Worm (Caenorhabditis elegans) whole organism, L4 larva: ENCODE data around the gene C17C3.5.

Experiments
- D1046.2 ChIP-seq: fragments of 200-800 bp; sonication (Bioruptor generic); IDR thresholded peaks from 2 replicates; pipeline ENCODE4 v1.3.6; 2022; ENCODE audit warnings: missing genetic modification characterization, missing compliant biosample characterization
- F44E2.7 ChIP-seq: fragments of 200-800 bp; sonication (Bioruptor generic); IDR thresholded peaks from 2 replicates; pipeline ENCODE4 v2.1.2; 2022; ENCODE audit warnings: missing genetic modification characterization, missing compliant biosample characterization
- R02D3.7 ChIP-seq: fragments of 150-350 bp; sonication (generic microtip); optimal IDR thresholded peaks from 3 replicates; lab custom pipeline; 2014; ENCODE audit warnings: missing biosample characterization, missing genetic modification characterization
- Y105C5A.15 ChIP-seq: fragments of 200-800 bp; sonication (Bioruptor generic); IDR thresholded peaks from 2 replicates; pipeline ENCODE4 v1.3.6; 2022; ENCODE audit warnings: missing genetic modification characterization, missing compliant biosample characterization
- Y48G9A.11 ChIP-seq: fragments of 200-800 bp; sonication (Bioruptor generic); IDR thresholded peaks from 2 replicates; pipeline ENCODE4 v1.3.6; 2022; ENCODE audit warnings: missing genetic modification reagents, missing genetic modification characterization, missing compliant biosample characterization
- Y75B8A.6 ChIP-seq: fragments of 200-800 bp; sonication (Bioruptor generic); IDR thresholded peaks from 2 replicates; pipeline ENCODE4 v1.3.6; 2022; ENCODE audit warnings: missing genetic modification reagents, missing genetic modification characterization, missing compliant biosample characterization
- ZK546.5 ChIP-seq, 2 experiments: sonication (generic microtip); optimal IDR thresholded peaks; 2 replicates each; lab custom pipeline; 2017; ENCODE audit warnings: missing biosample characterization in 2 of 2, missing genetic modification characterization in 2 of 2
- aha-1 ChIP-seq: fragments of 150-350 bp; peaks from one replicate; lab custom pipeline; 2014; ENCODE audit warnings: missing biosample characterization, missing genetic modification characterization
- ama-1 ChIP-seq: fragments of 150-350 bp; optimal IDR thresholded peaks from 2 replicates; lab custom pipeline; 2014; ENCODE audit warnings: inconsistent platforms, mixed read lengths
- attf-4 ChIP-seq: sonication (generic microtip); optimal IDR thresholded peaks from 3 replicates; lab custom pipeline; 2017; ENCODE audit warnings: missing biosample characterization, missing genetic modification characterization
- ceh-28 ChIP-seq: fragments of 150-350 bp; optimal IDR thresholded peaks from 2 replicates; lab custom pipeline; 2014; ENCODE audit warnings: missing biosample characterization, missing genetic modification reagents, missing genetic modification characterization
- ceh-32 ChIP-seq: sonication (generic microtip); optimal IDR thresholded peaks from 2 replicates; lab custom pipeline; 2016; ENCODE audit warnings: mild to moderate bottlenecking, missing genetic modification characterization, missing compliant biosample characterization; ENCODE audit not compliant: poor library complexity
- ceh-44 ChIP-seq: fragments of 200-800 bp; sonication (Bioruptor generic); IDR thresholded peaks from 2 replicates; pipeline ENCODE4 v1.3.6; 2022; ENCODE audit warnings: missing genetic modification reagents, missing genetic modification characterization, missing compliant biosample characterization
- ceh-62 ChIP-seq: sonication (generic microtip); optimal IDR thresholded peaks from 2 replicates; lab custom pipeline; 2017; ENCODE audit warnings: missing biosample characterization, missing genetic modification characterization
- ceh-82 ChIP-seq: sonication (generic microtip); optimal IDR thresholded peaks from 2 replicates; lab custom pipeline; 2017; ENCODE audit warnings: missing biosample characterization, missing genetic modification characterization
- cey-2 ChIP-seq: sonication (generic microtip); optimal IDR thresholded peaks from 3 replicates; lab custom pipeline; 2017; ENCODE audit warnings: missing genetic modification characterization, mild to moderate bottlenecking, missing compliant biosample characterization, antibody characterized with exemption, borderline replicate concordance; ENCODE audit not compliant: insufficient read depth
- daf-19 ChIP-seq: fragments of 200-800 bp; sonication (Bioruptor generic); conservative IDR thresholded peaks from 2 replicates; pipeline ENCODE4 v1.3.6; 2022; ENCODE audit warnings: missing genetic modification characterization, missing compliant biosample characterization
- daf-8 ChIP-seq: fragments of 200-800 bp; sonication (Bioruptor generic); IDR thresholded peaks from 2 replicates; pipeline ENCODE4 v1.3.6; 2022; ENCODE audit warnings: missing genetic modification characterization, missing compliant biosample characterization
- dmd-8 ChIP-seq: fragments of 200-800 bp; sonication (Bioruptor generic); IDR thresholded peaks from 2 replicates; pipeline ENCODE4 v1.3.6; 2022; ENCODE audit warnings: missing genetic modification characterization, missing compliant biosample characterization
- duxl-1 ChIP-seq: sonication (generic microtip); optimal IDR thresholded peaks from 2 replicates; lab custom pipeline; 2016; ENCODE audit warnings: mild to moderate bottlenecking, missing genetic modification characterization, moderate library complexity, missing compliant biosample characterization; ENCODE audit not compliant: poor library complexity
- egl-27 ChIP-seq: sonication (generic microtip); optimal IDR thresholded peaks from 3 replicates; lab custom pipeline; 2017; ENCODE audit warnings: missing biosample characterization, missing genetic modification reagents, missing genetic modification characterization
- egl-43 ChIP-seq: fragments of 200-800 bp; sonication (Bioruptor generic); IDR thresholded peaks from 2 replicates; pipeline ENCODE4 v1.3.6; 2022; ENCODE audit warnings: missing genetic modification reagents, missing genetic modification characterization, missing compliant biosample characterization
- gei-8 ChIP-seq: fragments of 200-800 bp; sonication (Bioruptor generic); optimal IDR thresholded peaks from 2 replicates; lab custom pipeline; 2018; ENCODE audit warnings: mild to moderate bottlenecking, missing genetic modification characterization, missing compliant biosample characterization
- hlh-11 ChIP-seq: fragments of 200-800 bp; sonication (Bioruptor generic); optimal IDR thresholded peaks from 2 replicates; lab custom pipeline; 2018; ENCODE audit warnings: mild to moderate bottlenecking, missing genetic modification characterization, missing compliant biosample characterization
- jun-1 ChIP-seq: fragments of 150-350 bp; optimal IDR thresholded peaks from 2 replicates; lab custom pipeline; 2014; ENCODE audit warnings: missing biosample characterization, missing genetic modification reagents, missing genetic modification characterization
- lim-7 ChIP-seq: fragments of 200-800 bp; sonication (Bioruptor generic); IDR thresholded peaks from 2 replicates; pipeline ENCODE4 v1.3.6; 2022; ENCODE audit warnings: missing genetic modification characterization, missing compliant biosample characterization
- lin-13 ChIP-seq: fragments of 150-350 bp; optimal IDR thresholded peaks from 2 replicates; lab custom pipeline; 2014; ENCODE audit warnings: missing biosample characterization, missing genetic modification reagents, missing genetic modification characterization
- lin-29 ChIP-seq: fragments of 200-800 bp; sonication (Bioruptor generic); IDR thresholded peaks from 2 replicates; pipeline ENCODE4 v1.3.6; 2022; ENCODE audit warnings: missing genetic modification reagents, missing genetic modification characterization, missing compliant biosample characterization
- lin-38 ChIP-seq: fragments of 200-800 bp; sonication (Bioruptor generic); IDR thresholded peaks from 2 replicates; pipeline ENCODE4 v1.3.6; 2022; ENCODE audit warnings: missing genetic modification reagents, missing genetic modification characterization, missing compliant biosample characterization
- lir-3 ChIP-seq: sonication (generic microtip); optimal IDR thresholded peaks from 2 replicates; lab custom pipeline; 2016; ENCODE audit warnings: mild to moderate bottlenecking, missing genetic modification characterization, missing compliant biosample characterization
- madf-5 ChIP-seq, 2 experiments: fragments of 200-800 bp; sonication (Bioruptor generic); IDR thresholded peaks; 2 replicates each; pipeline ENCODE4 v1.3.6; 2022; ENCODE audit warnings: missing compliant biosample characterization in 2 of 2, missing genetic modification characterization in 2 of 2
- mdt-29 ChIP-seq: fragments of 200-800 bp; sonication (Bioruptor generic); IDR thresholded peaks from 2 replicates; pipeline ENCODE4 v1.3.6; 2022; ENCODE audit warnings: missing genetic modification reagents, missing genetic modification characterization, missing compliant biosample characterization
- mes-2 ChIP-seq: sonication (generic microtip); optimal IDR thresholded peaks from 2 replicates; lab custom pipeline; 2016; ENCODE audit warnings: missing genotype, mild to moderate bottlenecking, missing genetic modification characterization, missing compliant biosample characterization; ENCODE audit not compliant: poor library complexity, severe bottlenecking
- mxl-2 ChIP-seq: fragments of 200-800 bp; sonication (Bioruptor generic); conservative IDR thresholded peaks from 2 replicates; pipeline ENCODE4 v1.3.6; 2022; ENCODE audit warnings: missing genetic modification reagents, missing genetic modification characterization, missing compliant biosample characterization
- nhr-10 ChIP-seq: fragments of 150-350 bp; optimal IDR thresholded peaks from 2 replicates; lab custom pipeline; 2014; ENCODE audit warnings: missing biosample characterization, missing genetic modification characterization
- nhr-102 ChIP-seq: sonication (generic microtip); optimal IDR thresholded peaks from 2 replicates; lab custom pipeline; 2016; ENCODE audit warnings: mild to moderate bottlenecking, missing genetic modification characterization, moderate library complexity, missing compliant biosample characterization
- nhr-11 ChIP-seq: fragments of 150-350 bp; optimal IDR thresholded peaks from 2 replicates; lab custom pipeline; 2014; ENCODE audit warnings: missing biosample characterization, missing genetic modification characterization
- nhr-41 ChIP-seq: fragments of 200-800 bp; sonication (Bioruptor generic); IDR thresholded peaks from 2 replicates; pipeline ENCODE4 v1.3.6; 2022; ENCODE audit warnings: missing genetic modification reagents, missing genetic modification characterization, missing compliant biosample characterization
- nhr-48 ChIP-seq: sonication (generic microtip); optimal IDR thresholded peaks from 2 replicates; lab custom pipeline; 2016; ENCODE audit warnings: mild to moderate bottlenecking, missing genetic modification characterization, missing compliant biosample characterization
- pqm-1 ChIP-seq: sonication (generic microtip); optimal IDR thresholded peaks from 2 replicates; lab custom pipeline; 2017; ENCODE audit warnings: missing biosample characterization, missing genetic modification characterization
- saeg-2 ChIP-seq: fragments of 200-800 bp; sonication (Bioruptor generic); IDR thresholded peaks from 2 replicates; pipeline ENCODE4 v1.3.6; 2022; ENCODE audit warnings: missing genetic modification reagents, missing genetic modification characterization, missing compliant biosample characterization
- sdz-12 ChIP-seq: fragments of 200-800 bp; sonication (Bioruptor generic); optimal IDR thresholded peaks from 2 replicates; lab custom pipeline; 2018; ENCODE audit warnings: mild to moderate bottlenecking, missing genetic modification characterization, missing compliant biosample characterization
- snpc-4 ChIP-seq: fragments of 150-350 bp; optimal IDR thresholded peaks from 2 replicates; lab custom pipeline; 2014; ENCODE audit warnings: missing biosample characterization, missing genetic modification characterization
- spr-1 ChIP-seq: sonication (generic microtip); optimal IDR thresholded peaks from 2 replicates; lab custom pipeline; 2016; ENCODE audit warnings: mild to moderate bottlenecking, missing genetic modification characterization, missing compliant biosample characterization
- tag-97 ChIP-seq: fragments of 200-800 bp; sonication (Bioruptor generic); IDR thresholded peaks from 2 replicates; pipeline ENCODE4 v1.3.6; 2022; ENCODE audit warnings: missing genetic modification characterization, missing compliant biosample characterization
- unc-39 ChIP-seq: sonication (generic microtip); optimal IDR thresholded peaks from 2 replicates; lab custom pipeline; 2017; ENCODE audit warnings: missing biosample characterization, missing genetic modification characterization
- vab-7 ChIP-seq: fragments of 200-800 bp; sonication (Bioruptor generic); IDR thresholded peaks from 2 replicates; pipeline ENCODE4 v1.3.6; 2022; ENCODE audit warnings: missing genetic modification reagents, missing genetic modification characterization, missing compliant biosample characterization
- zfp-3 ChIP-seq: fragments of 200-800 bp; sonication (Bioruptor generic); conservative IDR thresholded peaks from 2 replicates; pipeline ENCODE4 v1.3.6; 2022; ENCODE audit warnings: missing genetic modification reagents, missing genetic modification characterization, missing compliant biosample characterization
- ztf-11 ChIP-seq: fragments of 150-350 bp; optimal IDR thresholded peaks from 2 replicates; lab custom pipeline; 2014; ENCODE audit warnings: missing biosample characterization, missing genetic modification characterization

C17C3.5 gene

ce11 chrII:5543476-5544144 lies 8.0 kb upstream of the C17C3.5 start (continued):
- TF ChIP-seq mes-2 (peak; percentile 97), D1046.2 (GFP tag; lab: Robert Waterston, UW) (peak; percentile 93), saeg-2 (GFP tag; lab: Robert Waterston, UW) (peak; percentile 95), dmd-8 (GFP tag; lab: Robert Waterston, UW) (peak; percentile 61; the same call in 1 of the 2 replicates), gei-8 (GFP tag; lab: Kevin White, UChicago) (peak; percentile 95), Y75B8A.6 (GFP tag; lab: Robert Waterston, UW) (peak; percentile 76; the same call in 1 of the 2 replicates), egl-27 (no peak), nhr-102 (tag; lab: Kevin White, UChicago) (peak; percentile 97), nhr-41 (GFP tag; lab: Robert Waterston, UW) (peak; percentile 88), egl-43 (GFP tag; lab: Robert Waterston, UW) (peak; percentile 99), unc-39 (no peak), Y48G9A.11 (GFP tag; lab: Robert Waterston, UW) (peak; percentile 75), ceh-44 (GFP tag; lab: Robert Waterston, UW) (peak; percentile 94), ceh-82 (tag; lab: Kevin White, UChicago) (no peak), mdt-29 (GFP tag; lab: Robert Waterston, UW) (peak; percentile 99), Y105C5A.15 (GFP tag; lab: Robert Waterston, UW) (peak; percentile 83), spr-1 (tag; lab: Kevin White, UChicago) (peak; percentile 97), pqm-1 (tag; lab: Kevin White, UChicago) (peak; percentile 67), jun-1 (peak; percentile 97), lim-7 (GFP tag; lab: Robert Waterston, UW) (peak; percentile 78), attf-4 (tag; lab: Kevin White, UChicago) (peak; percentile 63), daf-8 (GFP tag; lab: Robert Waterston, UW) (peak; percentile 84; the same call in 1 of the 2 replicates), vab-7 (peak; percentile 94), daf-19 (peak; percentile 95), cey-2 (tag; lab: Kevin White, UChicago) (peak; percentile 92), nhr-11 (tag; lab: Kevin White, UChicago) (peak; percentile 98), hlh-11 (tag; lab: Kevin White, UChicago) (peak; percentile 97), lir-3 (peak; percentile 87), ceh-28 (tag; lab: Kevin White, UChicago) (peak; percentile 33), lin-38 (GFP tag; lab: Robert Waterston, UW) (peak; percentile 90), ztf-11 (peak; percentile 42), snpc-4 (tag; lab: Kevin White, UChicago) (peak; percentile 99), lin-13 (GFP tag; lab: Kevin White, UChicago) (peak; percentile 92), aha-1 (tag; lab: Kevin White, UChicago) (peak; percentile 100), F44E2.7 (GFP tag; lab: Robert Waterston, UW) (0 out of 2 replicates have a peak, but pooled peaks have one; percentile 69), sdz-12 (peak; percentile 94), ama-1 (lab: Kevin White, UChicago) (peak; percentile 100), zfp-3 (GFP tag; lab: Robert Waterston, UW) (peak; percentile 94), nhr-10 (tag; lab: Kevin White, UChicago) (peak; percentile 96), R02D3.7 (tag; lab: Kevin White, UChicago) (peak; percentile 44), nhr-48 (peak; percentile 95), ceh-32 (tag; lab: Kevin White, UChicago) (peak; percentile 89), duxl-1 (tag; lab: Kevin White, UChicago) (peak; percentile 96), lin-29 (peak; percentile 91), ceh-62 (no peak), madf-5 (GFP tag; IDR thresholded peaks at IDR 0.05; lab: Robert Waterston, UW) (peak in 1 of 2 experiments; percentile 33; a peak in 1 of 4 replicates), tag-97 (GFP tag; lab: Robert Waterston, UW) (peak; percentile 30; the same call in 1 of the 2 replicates), ZK546.5 (tag; optimal IDR thresholded peaks at IDR 0.05; lab: Kevin White, UChicago) (peak; percentile 44 to 74), mxl-2 (GFP tag; lab: Robert Waterston, UW) (peak; percentile 85; the same call in 1 of the 2 replicates)
